Worm (Caenorhabditis elegans) whole organism, L4 larva: ENCODE results near the gene C12D12.3.
A peak's percentile ranks its signal among the peaks of the same experiment; 100 is the strongest.

ENCODE experiments used
- D1046.2 ChIP-seq: fragments of 200-800 bp; sonication (Bioruptor generic); IDR thresholded peaks from 2 replicates; pipeline ENCODE4 v1.3.6; 2022; ENCODE audit warnings: missing genetic modification characterization, missing compliant biosample characterization
- F26F4.8 ChIP-seq: fragments of 200-800 bp; sonication (Bioruptor generic); conservative IDR thresholded peaks from 2 replicates; pipeline ENCODE4 v1.3.6; 2022; ENCODE audit warnings: missing genetic modification characterization, missing compliant biosample characterization
- F37D6.2 ChIP-seq: sonication (generic microtip); optimal IDR thresholded peaks from 2 replicates; lab custom pipeline; 2016; ENCODE audit warnings: mild to moderate bottlenecking, missing genetic modification characterization, missing compliant biosample characterization
- F49E8.2 ChIP-seq: sonication (generic microtip); optimal IDR thresholded peaks from 2 replicates; lab custom pipeline; 2016; ENCODE audit warnings: missing compliant biosample characterization, mild to moderate bottlenecking, missing genetic modification characterization, borderline replicate concordance
- Y75B8A.6 ChIP-seq: fragments of 200-800 bp; sonication (Bioruptor generic); IDR thresholded peaks from 2 replicates; pipeline ENCODE4 v1.3.6; 2022; ENCODE audit warnings: missing genetic modification reagents, missing genetic modification characterization, missing compliant biosample characterization
- ZK337.2 ChIP-seq: fragments of 200-800 bp; sonication (Bioruptor generic); IDR thresholded peaks from 2 replicates; pipeline ENCODE4 v1.3.6; 2022; ENCODE audit warnings: missing genetic modification reagents, missing genetic modification characterization, missing compliant biosample characterization
- ZK546.5 ChIP-seq, 2 experiments: sonication (generic microtip); optimal IDR thresholded peaks; 2 replicates each; lab custom pipeline; 2017; ENCODE audit warnings: missing biosample characterization in 2 of 2, missing genetic modification characterization in 2 of 2
- aha-1 ChIP-seq: fragments of 150-350 bp; peaks from one replicate; lab custom pipeline; 2014; ENCODE audit warnings: missing biosample characterization, missing genetic modification characterization
- ama-1 ChIP-seq: fragments of 150-350 bp; optimal IDR thresholded peaks from 2 replicates; lab custom pipeline; 2014; ENCODE audit warnings: inconsistent platforms, mixed read lengths
- ceh-44 ChIP-seq: fragments of 200-800 bp; sonication (Bioruptor generic); IDR thresholded peaks from 2 replicates; pipeline ENCODE4 v1.3.6; 2022; ENCODE audit warnings: missing genetic modification reagents, missing genetic modification characterization, missing compliant biosample characterization
- ceh-62 ChIP-seq: sonication (generic microtip); optimal IDR thresholded peaks from 2 replicates; lab custom pipeline; 2017; ENCODE audit warnings: missing biosample characterization, missing genetic modification characterization
- ces-1 ChIP-seq: fragments of 150-350 bp; sonication (generic microtip); optimal IDR thresholded peaks from 4 replicates; lab custom pipeline; 2014; ENCODE audit warnings: missing biosample characterization, missing genetic modification reagents, missing genetic modification characterization
- daf-12 ChIP-seq: fragments of 150-350 bp; optimal IDR thresholded peaks from 2 replicates; lab custom pipeline; 2014; ENCODE audit warnings: missing biosample characterization, missing genetic modification reagents, missing genetic modification characterization
- daf-16 ChIP-seq, 3 experiments: sonication (generic microtip); optimal IDR thresholded peaks; 2 replicates each; lab custom pipeline; 2016 to 2017; ENCODE audit warnings: missing genetic modification characterization in 3 of 3, missing genetic modification reagents in 3 of 3, mild to moderate bottlenecking in 2 of 3, missing compliant biosample characterization in 2 of 3, missing biosample characterization in 1 of 3, moderate library complexity in 1 of 3
- daf-19 ChIP-seq: fragments of 200-800 bp; sonication (Bioruptor generic); conservative IDR thresholded peaks from 2 replicates; pipeline ENCODE4 v1.3.6; 2022; ENCODE audit warnings: missing genetic modification characterization, missing compliant biosample characterization
- daf-8 ChIP-seq: fragments of 200-800 bp; sonication (Bioruptor generic); IDR thresholded peaks from 2 replicates; pipeline ENCODE4 v1.3.6; 2022; ENCODE audit warnings: missing genetic modification characterization, missing compliant biosample characterization
- dmd-6 ChIP-seq: fragments of 200-800 bp; sonication (Bioruptor generic); IDR thresholded peaks from 2 replicates; pipeline ENCODE4 v1.3.6; 2022; ENCODE audit warnings: missing genetic modification reagents, missing genetic modification characterization, missing compliant biosample characterization
- dve-1 ChIP-seq: sonication (generic microtip); optimal IDR thresholded peaks from 2 replicates; lab custom pipeline; 2017; ENCODE audit warnings: antibody characterized with exemption, mild to moderate bottlenecking, missing genetic modification characterization, missing compliant biosample characterization; ENCODE audit not compliant: insufficient read depth
- fkh-10 ChIP-seq: fragments of 150-350 bp; optimal IDR thresholded peaks from 2 replicates; lab custom pipeline; 2014; ENCODE audit warnings: missing biosample characterization, missing genetic modification reagents, missing genetic modification characterization
- fos-1 ChIP-seq: fragments of 150-350 bp; optimal IDR thresholded peaks from 2 replicates; lab custom pipeline; 2014; ENCODE audit warnings: missing biosample characterization, missing genetic modification characterization
- hmg-1.1 ChIP-seq: fragments of 200-800 bp; sonication (Bioruptor generic); IDR thresholded peaks from 2 replicates; pipeline ENCODE4 v1.3.6; 2022; ENCODE audit warnings: missing genetic modification reagents, missing genetic modification characterization, missing compliant biosample characterization
- lin-15B ChIP-seq: fragments of 150-350 bp; sonication (generic microtip); optimal IDR thresholded peaks from 3 replicates; lab custom pipeline; 2014; ENCODE audit warnings: missing biosample characterization, missing genetic modification characterization
- lin-29 ChIP-seq: fragments of 200-800 bp; sonication (Bioruptor generic); IDR thresholded peaks from 2 replicates; pipeline ENCODE4 v1.3.6; 2022; ENCODE audit warnings: missing genetic modification reagents, missing genetic modification characterization, missing compliant biosample characterization
- lsy-2 ChIP-seq, 2 experiments: fragments of 150-350 bp in 1 of 2; sonication (generic microtip) in 1 of 2; optimal IDR thresholded peaks; 2 replicates each; lab custom pipeline; 2014 to 2017; ENCODE audit warnings: missing biosample characterization in 2 of 2, missing genetic modification characterization in 2 of 2
- madf-9 ChIP-seq: fragments of 200-800 bp; sonication (Bioruptor generic); conservative IDR thresholded peaks from 2 replicates; pipeline ENCODE4 v1.3.6; 2022; ENCODE audit warnings: missing genetic modification reagents, missing genetic modification characterization, missing compliant biosample characterization
- mdl-1 ChIP-seq, 2 experiments: fragments of 150-350 bp in 1 of 2; sonication (generic microtip) in 1 of 2; optimal IDR thresholded peaks; 2 replicates each; lab custom pipeline; 2014 to 2017; ENCODE audit warnings: missing biosample characterization in 2 of 2, missing genetic modification characterization in 2 of 2
- mes-2 ChIP-seq: sonication (generic microtip); optimal IDR thresholded peaks from 2 replicates; lab custom pipeline; 2016; ENCODE audit warnings: missing genotype, mild to moderate bottlenecking, missing genetic modification characterization, missing compliant biosample characterization; ENCODE audit not compliant: poor library complexity, severe bottlenecking
- mxl-3 ChIP-seq: fragments of 200-800 bp; sonication (Bioruptor generic); optimal IDR thresholded peaks from 2 replicates; lab custom pipeline; 2018; ENCODE audit warnings: mild to moderate bottlenecking, missing genetic modification characterization, missing compliant biosample characterization
- nhr-11 ChIP-seq: fragments of 150-350 bp; optimal IDR thresholded peaks from 2 replicates; lab custom pipeline; 2014; ENCODE audit warnings: missing biosample characterization, missing genetic modification characterization
- nhr-111 ChIP-seq: fragments of 200-800 bp; sonication (Bioruptor generic); optimal IDR thresholded peaks from 2 replicates; lab custom pipeline; 2018; ENCODE audit warnings: mild to moderate bottlenecking, missing genetic modification characterization, missing compliant biosample characterization
- nhr-237 ChIP-seq: sonication (generic microtip); optimal IDR thresholded peaks from 2 replicates; lab custom pipeline; 2017; ENCODE audit warnings: missing biosample characterization, missing genetic modification characterization
- nhr-28 ChIP-seq: fragments of 150-350 bp; optimal IDR thresholded peaks from 2 replicates; lab custom pipeline; 2014; ENCODE audit warnings: missing biosample characterization, missing genetic modification characterization
- nhr-41 ChIP-seq: fragments of 200-800 bp; sonication (Bioruptor generic); IDR thresholded peaks from 2 replicates; pipeline ENCODE4 v1.3.6; 2022; ENCODE audit warnings: missing genetic modification reagents, missing genetic modification characterization, missing compliant biosample characterization
- nhr-76 ChIP-seq: fragments of 150-350 bp; optimal IDR thresholded peaks from 2 replicates; lab custom pipeline; 2014; ENCODE audit warnings: missing biosample characterization, missing genetic modification characterization
- nhr-77 ChIP-seq: fragments of 150-350 bp; optimal IDR thresholded peaks from 2 replicates; lab custom pipeline; 2014; ENCODE audit warnings: missing biosample characterization, missing genetic modification characterization
- php-3 ChIP-seq: fragments of 200-800 bp; sonication (Bioruptor generic); IDR thresholded peaks from 2 replicates; pipeline ENCODE4 v1.3.6; 2022; ENCODE audit warnings: missing genetic modification reagents, missing genetic modification characterization, missing compliant biosample characterization
- pqm-1 ChIP-seq: sonication (generic microtip); optimal IDR thresholded peaks from 2 replicates; lab custom pipeline; 2017; ENCODE audit warnings: missing biosample characterization, missing genetic modification characterization
- sdz-12 ChIP-seq: fragments of 200-800 bp; sonication (Bioruptor generic); optimal IDR thresholded peaks from 2 replicates; lab custom pipeline; 2018; ENCODE audit warnings: mild to moderate bottlenecking, missing genetic modification characterization, missing compliant biosample characterization
- snpc-1.2 ChIP-seq: fragments of 200-800 bp; sonication (Bioruptor generic); IDR thresholded peaks from 2 replicates; pipeline ENCODE4 v1.3.6; 2022; ENCODE audit warnings: missing genetic modification reagents, missing genetic modification characterization, missing compliant biosample characterization
- snpc-4 ChIP-seq: fragments of 150-350 bp; optimal IDR thresholded peaks from 2 replicates; lab custom pipeline; 2014; ENCODE audit warnings: missing biosample characterization, missing genetic modification characterization
- tra-1 ChIP-seq: fragments of 200-800 bp; sonication (Bioruptor generic); IDR thresholded peaks from 2 replicates; pipeline ENCODE4 v1.3.6; 2022; ENCODE audit warnings: missing genetic modification reagents, missing genetic modification characterization, missing compliant biosample characterization
- unc-62 ChIP-seq, 3 experiments: fragments of 150-350 bp in 1 of 3; sonication (generic microtip); optimal IDR thresholded peaks in 2 of 3; peaks in 1 of 3; 1 replicate in 1 of 3; 2 replicates in 2 of 3; lab custom pipeline; 2014 to 2017; ENCODE audit warnings: missing biosample characterization in 3 of 3, missing genetic modification characterization in 3 of 3, missing genetic modification reagents in 3 of 3, missing genotype in 1 of 3
- zag-1 ChIP-seq: fragments of 150-350 bp; optimal IDR thresholded peaks from 2 replicates; lab custom pipeline; 2014; ENCODE audit warnings: missing biosample characterization, missing genetic modification characterization
- zfp-2 ChIP-seq: sonication (generic microtip); optimal IDR thresholded peaks from 2 replicates; lab custom pipeline; 2016; ENCODE audit warnings: mild to moderate bottlenecking, missing genetic modification characterization, missing compliant biosample characterization
- zfp-3 ChIP-seq: fragments of 200-800 bp; sonication (Bioruptor generic); conservative IDR thresholded peaks from 2 replicates; pipeline ENCODE4 v1.3.6; 2022; ENCODE audit warnings: missing genetic modification reagents, missing genetic modification characterization, missing compliant biosample characterization

Gene C12D12.3

ce11 chrX:3534218-3534617 is 45.1 kb downstream of the C12D12.3 start (continued):
- TF ChIP-seq F26F4.8 (GFP tag; lab: Robert Waterston, UW) (no peak), snpc-1.2 (GFP tag; lab: Robert Waterston, UW) (no peak), daf-16 (GFP tag; optimal IDR thresholded peaks at IDR 0.05; lab: Kevin White, UChicago) (no peak), daf-16 (tag; optimal IDR thresholded peaks at IDR 0.05; lab: Kevin White, UChicago) (peak; percentile 92), nhr-41 (GFP tag; lab: Robert Waterston, UW) (no peak), snpc-4 (tag; lab: Kevin White, UChicago) (no peak), dve-1 (tag; lab: Kevin White, UChicago) (peak; percentile 88), aha-1 (tag; lab: Kevin White, UChicago) (peak; percentile 98), zfp-2 (tag; lab: Kevin White, UChicago) (no peak), mdl-1 (tag; optimal IDR thresholded peaks at IDR 0.05; lab: Kevin White, UChicago) (peak in 1 of 2 experiments; percentile 80), nhr-77 (tag; lab: Kevin White, UChicago) (peak; percentile 55), daf-12 (tag; lab: Kevin White, UChicago) (no peak), lsy-2 (tag; optimal IDR thresholded peaks at IDR 0.05; lab: Kevin White, UChicago) (peak in 1 of 2 experiments; percentile 23), nhr-28 (tag; lab: Kevin White, UChicago) (peak; percentile 89), ceh-62 (no peak), lin-29 (no peak), ces-1 (GFP tag; lab: Kevin White, UChicago) (no peak), nhr-11 (tag; lab: Kevin White, UChicago) (no peak), ZK546.5 (tag; optimal IDR thresholded peaks at IDR 0.05; lab: Kevin White, UChicago) (no peak), daf-8 (GFP tag; lab: Robert Waterston, UW) (no peak), lin-15B (tag; lab: Kevin White, UChicago) (no peak), tra-1 (GFP tag; lab: Robert Waterston, UW) (0 out of 2 replicates have a peak, but pooled peaks have one; percentile 68), nhr-237 (tag; lab: Kevin White, UChicago) (no peak), ZK337.2 (GFP tag; lab: Robert Waterston, UW) (no peak), nhr-111 (GFP tag; lab: Kevin White, UChicago) (no peak), pqm-1 (tag; lab: Kevin White, UChicago) (peak; percentile 87), ama-1 (no peak), F37D6.2 (tag; lab: Kevin White, UChicago) (no peak), F49E8.2 (tag; lab: Kevin White, UChicago) (no peak), sdz-12 (no peak), dmd-6 (GFP tag; lab: Robert Waterston, UW) (peak; percentile 89), madf-9 (GFP tag; lab: Robert Waterston, UW) (no peak), mxl-3 (GFP tag; lab: Kevin White, UChicago) (peak; percentile 80), daf-19 (no peak), php-3 (GFP tag; lab: Robert Waterston, UW) (peak; percentile 88), mes-2 (peak; percentile 8), D1046.2 (no peak), nhr-76 (no peak), zag-1 (tag; lab: Kevin White, UChicago) (no peak)

ce11 chrX:3535505-3535904 is 46.4 kb downstream of the C12D12.3 start:
- peak; percentile 10 for TF ChIP-seq fkh-10
- TF ChIP-seq zfp-3 (GFP tag; lab: Robert Waterston, UW) = no peak
- TF ChIP-seq hmg-1.1 (GFP tag; lab: Robert Waterston, UW) = peak; percentile 39; the same call in 1 of the 2 replicates
- no peak for TF ChIP-seq ceh-62
- no peak for TF ChIP-seq fos-1 (tag; lab: Kevin White, UChicago)
- TF ChIP-seq unc-62 (GFP tag; optimal IDR thresholded peaks at IDR 0.05 in 1 of 2; lab: Kevin White, UChicago) = peak in 1 of 2 experiments; percentile 87
- TF ChIP-seq unc-62 (tag; optimal IDR thresholded peaks at IDR 0.05; lab: Kevin White, UChicago) = no peak
- TF ChIP-seq ceh-44 (GFP tag; lab: Robert Waterston, UW) = no peak
- no peak for TF ChIP-seq Y75B8A.6 (GFP tag; lab: Robert Waterston, UW)
- TF ChIP-seq, all 104 proteins: peak for 3
